Worm (Caenorhabditis elegans): ENCODE data around the gene F40C5.1.
"Not testable (repeated sequence)": the region's sequence is repeated elsewhere in the genome, so short reads cannot be mapped to it uniquely, and the experiment has no call there.

Gene F40C5.1

DNA sequence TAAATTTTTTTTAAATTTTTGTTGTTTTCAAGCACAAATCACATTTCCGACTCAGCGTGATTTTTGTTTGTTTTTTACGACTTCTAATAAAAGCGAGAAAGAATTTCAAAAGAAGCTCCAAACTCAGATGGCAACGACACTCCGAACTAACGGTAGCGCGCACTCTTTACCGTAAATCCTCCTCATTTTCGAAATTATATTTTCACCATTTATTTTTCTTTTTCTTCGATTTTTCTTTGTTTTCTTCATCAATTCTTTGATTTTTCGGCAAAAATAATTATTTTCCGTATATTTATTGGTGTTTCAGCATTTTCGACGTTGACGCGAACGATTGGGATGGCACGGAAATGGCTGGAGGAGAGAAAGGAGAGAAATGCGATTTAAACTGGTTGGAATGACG is 13.8 kb upstream of the F40C5.1 start, which contains the start of gene T24A6.1:
TSS of gene T24A6.1 (plus strand) at position 301 of the 400 bp plus-strand sequence.
- not testable (repeated sequence) for TF ChIP-seq unc-62 (GFP tag; optimal IDR thresholded peaks at IDR 0.05)

ce11 chrV:3562824-3563223 is 9.7 kb upstream of the F40C5.1 start, which contains the start of gene T24A6.16:
TSS of gene T24A6.16 (minus strand) at chrV:3562924.
- TF ChIP-seq unc-62 (GFP tag; optimal IDR thresholded peaks at IDR 0.05) = not testable (repeated sequence)

ce11 chrV:3564335-3564734 is 8.2 kb upstream of the F40C5.1 start, which contains the start of gene T24A6.17:
TSS of gene T24A6.17 (minus strand) at chrV:3564435.
- TF ChIP-seq unc-62 (GFP tag; optimal IDR thresholded peaks at IDR 0.05) = not testable (repeated sequence)

DNA sequence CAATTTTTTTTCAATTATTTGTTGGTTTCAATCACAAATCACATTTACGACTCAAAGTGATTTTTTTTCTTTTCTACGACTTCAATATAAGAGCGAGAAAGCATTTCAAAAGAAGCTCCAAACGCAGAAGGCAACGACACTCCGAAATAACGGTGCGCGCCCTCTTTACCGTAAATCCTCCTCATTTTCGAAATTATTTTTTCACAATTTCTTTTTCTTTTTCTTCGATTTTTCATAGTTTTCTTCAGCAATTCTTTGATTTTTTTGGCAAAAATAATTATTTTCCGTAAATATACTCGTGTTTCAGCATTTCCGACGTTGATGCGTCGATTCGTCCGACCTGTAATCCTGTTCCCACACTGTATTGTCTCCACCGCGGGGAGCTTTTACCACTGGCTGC is 1.8 kb upstream of the F40C5.1 start, which contains the start of gene F40C5.2:
TSS of gene F40C5.2 (plus strand) at position 301 of the 400 bp plus-strand sequence.
- TF ChIP-seq unc-62 (GFP tag; optimal IDR thresholded peaks at IDR 0.05) = not testable (repeated sequence)

- TF ChIP-seq unc-62 (GFP tag; optimal IDR thresholded peaks at IDR 0.05) = no peak
Observed at ce11 chrV:3575759-3576158, 3.3 kb downstream of the F40C5.1 start, which contains the start of gene grl-27. TSS of gene grl-27 (minus strand) at chrV:3575859.

- TF ChIP-seq unc-62 (GFP tag; optimal IDR thresholded peaks at IDR 0.05) = no peak
Observed at ce11 chrV:3578813-3579212, 6.3 kb downstream of the F40C5.1 start, which contains the start of gene pygl-1. TSS of gene pygl-1 (plus strand) at chrV:3579023.

DNA sequence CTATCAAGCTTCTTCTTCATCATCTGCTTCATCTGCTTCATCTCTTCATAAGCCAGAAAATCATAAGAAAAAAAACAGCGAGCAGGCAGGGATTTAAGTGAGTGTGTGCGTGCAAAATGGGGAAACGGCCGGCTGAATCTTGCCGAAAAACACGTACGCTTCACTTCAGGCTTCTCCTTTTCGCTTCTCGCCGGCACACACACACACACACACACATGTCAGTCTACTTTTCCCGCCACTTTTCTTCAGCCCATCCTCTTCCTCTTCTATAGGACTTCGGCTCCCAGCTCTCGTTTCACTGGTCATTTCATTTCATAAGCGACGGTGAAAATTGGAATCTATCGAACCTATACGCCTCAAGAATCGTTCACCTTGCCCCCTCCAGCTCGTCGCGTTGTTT is 6.7 kb downstream of the F40C5.1 start:
- no peak for TF ChIP-seq unc-62 (GFP tag; optimal IDR thresholded peaks at IDR 0.05)

DNA sequence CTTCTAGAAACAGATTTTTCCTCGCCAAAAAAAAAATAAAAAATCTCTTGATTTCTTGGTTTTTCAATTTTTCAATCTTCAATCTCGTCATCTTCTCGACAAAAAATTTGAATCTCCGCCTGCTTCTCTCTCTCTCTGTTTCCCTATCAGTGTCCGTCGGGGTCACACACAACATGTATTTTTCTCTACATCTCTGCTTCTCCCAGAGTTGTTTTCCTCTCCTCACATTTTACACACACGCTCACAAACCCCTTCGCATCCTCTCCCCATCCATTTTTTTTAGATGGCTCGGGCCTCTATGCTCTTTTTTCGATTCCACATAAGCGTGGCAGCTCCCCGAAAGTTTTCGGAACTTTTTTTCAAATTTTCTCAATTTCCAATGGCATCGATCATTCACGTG is 7.3 kb downstream of the F40C5.1 start:
- TF ChIP-seq unc-62 (GFP tag; optimal IDR thresholded peaks at IDR 0.05) = no peak

DNA sequence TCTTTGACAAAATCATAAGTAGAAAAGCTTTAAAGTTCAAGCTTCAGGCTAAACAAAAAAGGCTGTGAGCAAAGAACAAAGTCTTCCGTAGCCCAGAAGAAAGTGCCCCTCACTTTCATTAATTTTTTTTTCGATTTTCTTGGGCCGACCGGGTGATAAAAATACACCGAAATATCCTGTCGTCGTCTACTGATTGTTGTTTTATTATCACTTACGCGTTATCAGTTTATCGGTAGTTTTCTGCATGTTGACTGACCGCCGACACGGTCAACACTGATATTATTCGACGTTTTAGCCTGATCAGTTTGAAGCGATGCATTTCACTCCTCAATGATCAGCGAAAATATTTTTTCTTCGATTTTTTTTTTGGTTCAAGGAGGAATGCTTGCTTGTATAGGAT is 7.9 kb downstream of the F40C5.1 start:
- no peak for TF ChIP-seq unc-62 (GFP tag; optimal IDR thresholded peaks at IDR 0.05)

DNA sequence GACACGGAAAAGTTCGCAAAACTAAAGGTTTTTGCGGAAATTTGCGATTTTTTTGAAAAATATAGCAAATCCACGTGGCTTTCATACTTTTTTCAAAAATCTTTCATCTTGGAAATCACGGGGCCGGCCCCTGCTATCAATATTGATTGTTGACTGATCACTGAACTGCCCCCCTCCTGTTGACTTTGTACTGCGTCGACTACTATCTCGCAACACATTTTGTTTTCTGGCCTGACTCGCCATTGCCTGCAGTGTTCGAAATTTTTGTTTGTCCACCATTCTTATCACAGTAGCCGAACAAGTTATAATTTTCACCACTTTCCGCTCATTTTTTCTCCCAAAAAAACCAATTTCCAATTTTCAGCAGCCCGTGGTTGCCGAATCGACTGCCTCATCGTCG is 8.5 kb downstream of the F40C5.1 start:
- TF ChIP-seq unc-62 (GFP tag; optimal IDR thresholded peaks at IDR 0.05) = no peak

DNA sequence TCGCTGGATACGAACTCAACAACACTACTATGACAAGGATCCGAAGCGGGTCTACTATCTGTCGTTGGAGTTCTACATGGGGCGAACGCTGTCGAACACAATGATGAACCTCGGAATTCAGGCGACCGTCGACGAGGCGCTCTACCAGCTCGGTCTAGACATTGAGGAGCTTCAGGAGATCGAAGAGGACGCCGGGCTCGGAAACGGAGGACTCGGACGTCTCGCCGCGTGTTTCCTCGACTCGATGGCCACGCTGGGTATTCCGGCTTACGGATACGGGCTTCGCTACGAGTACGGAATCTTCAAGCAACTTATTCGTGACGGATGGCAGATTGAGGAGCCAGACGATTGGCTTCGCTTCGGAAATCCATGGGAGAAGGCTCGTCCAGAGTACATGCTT is 9.1 kb downstream of the F40C5.1 start:
- TF ChIP-seq unc-62 (GFP tag; optimal IDR thresholded peaks at IDR 0.05) = no peak

DNA sequence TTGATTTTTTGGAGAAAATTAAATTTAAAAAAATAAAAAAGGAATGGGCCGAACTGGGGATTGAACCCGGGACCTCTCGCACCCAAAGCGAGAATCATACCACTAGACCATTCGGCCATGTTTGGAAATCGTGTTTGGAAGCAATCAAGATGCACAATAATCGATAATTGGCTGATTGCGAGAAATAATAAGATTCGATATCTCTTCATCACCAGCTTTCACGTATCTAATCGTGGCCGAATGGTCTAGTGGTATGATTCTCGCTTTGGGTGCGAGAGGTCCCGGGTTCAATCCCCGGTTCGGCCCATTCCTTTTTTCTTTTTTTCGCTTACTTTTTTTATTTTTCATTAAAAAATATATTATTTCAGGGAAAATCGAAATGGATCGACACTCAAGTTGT is 9.6 kb downstream of the F40C5.1 start:
- no peak for TF ChIP-seq unc-62 (GFP tag; optimal IDR thresholded peaks at IDR 0.05)

ce11 chrV:3582671-3583070 is 10.2 kb downstream of the F40C5.1 start:
- no peak for TF ChIP-seq unc-62 (GFP tag; optimal IDR thresholded peaks at IDR 0.05)

DNA sequence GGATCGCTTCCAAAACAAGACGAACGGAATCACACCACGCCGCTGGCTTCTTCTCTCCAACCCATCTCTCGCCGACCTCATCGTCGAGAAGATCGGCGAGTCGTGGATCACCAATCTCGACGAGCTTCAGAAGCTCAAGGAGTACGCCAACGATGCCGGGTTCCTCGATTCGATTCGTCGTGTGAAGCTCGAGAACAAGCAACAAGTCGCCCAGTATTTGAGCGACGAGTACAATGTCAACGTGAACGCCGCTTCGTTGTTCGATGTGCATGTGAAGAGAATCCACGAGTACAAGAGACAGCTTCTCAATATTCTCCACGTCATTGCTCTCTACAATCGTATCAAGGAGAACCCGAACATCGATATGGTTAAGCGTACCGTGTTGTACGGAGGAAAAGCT is 11.1 kb downstream of the F40C5.1 start:
- no peak for TF ChIP-seq unc-62 (GFP tag; optimal IDR thresholded peaks at IDR 0.05)

DNA sequence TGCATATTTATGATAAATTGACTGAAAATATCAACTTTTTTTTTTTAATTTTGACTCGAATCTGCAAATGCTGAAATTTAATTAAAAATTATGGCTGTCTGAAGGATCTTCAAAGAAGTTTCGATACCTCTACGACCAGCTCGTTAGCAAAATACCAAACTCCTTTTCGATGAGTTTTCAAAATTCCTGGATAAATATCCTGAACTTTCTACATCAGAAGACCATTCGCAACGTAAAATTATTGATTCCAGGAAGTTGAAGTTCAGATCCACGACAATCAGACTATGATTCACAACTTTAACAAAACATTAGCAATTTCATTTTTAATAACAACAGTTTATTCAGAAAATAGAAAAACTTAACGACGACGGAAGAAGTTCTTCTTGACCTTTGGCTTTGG is 12.5 kb downstream of the F40C5.1 start:
- no peak for TF ChIP-seq unc-62 (GFP tag; optimal IDR thresholded peaks at IDR 0.05)

ce11 chrV:3586014-3586689 is 13.6 kb downstream of the F40C5.1 start, which contains the start of the genes rpl-11.1 and T22F3.2:
TSS of gene rpl-11.1 (minus strand) at chrV:3586064.
TSS of gene T22F3.2 (plus strand) at chrV:3586639.
- TF ChIP-seq unc-62 (GFP tag; optimal IDR thresholded peaks at IDR 0.05) = no peak

DNA sequence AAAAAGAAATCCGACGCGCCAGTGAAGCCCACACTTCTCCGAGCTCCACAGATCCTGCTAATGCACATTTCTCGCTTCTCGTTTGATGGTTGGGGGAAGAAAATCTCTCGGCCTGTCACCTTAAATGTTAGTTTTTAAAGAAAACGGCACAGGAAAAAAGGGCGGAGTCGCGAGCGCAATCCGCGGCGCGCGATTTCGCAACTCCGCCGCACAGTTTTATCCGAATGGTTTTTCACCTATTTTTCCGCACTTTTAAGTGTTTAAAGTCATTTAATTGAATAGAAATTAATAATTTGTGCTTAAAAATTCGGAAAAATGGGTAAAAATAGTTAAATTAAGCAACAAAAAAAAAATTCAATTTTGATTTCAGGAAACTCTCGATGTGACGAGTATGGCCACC is 15.1 kb downstream of the F40C5.1 start:
- TF ChIP-seq unc-62 (GFP tag; optimal IDR thresholded peaks at IDR 0.05) = no peak
